Fruit fly (Drosophila melanogaster): ENCODE results near the gene Lectin-galC1.

DNA sequence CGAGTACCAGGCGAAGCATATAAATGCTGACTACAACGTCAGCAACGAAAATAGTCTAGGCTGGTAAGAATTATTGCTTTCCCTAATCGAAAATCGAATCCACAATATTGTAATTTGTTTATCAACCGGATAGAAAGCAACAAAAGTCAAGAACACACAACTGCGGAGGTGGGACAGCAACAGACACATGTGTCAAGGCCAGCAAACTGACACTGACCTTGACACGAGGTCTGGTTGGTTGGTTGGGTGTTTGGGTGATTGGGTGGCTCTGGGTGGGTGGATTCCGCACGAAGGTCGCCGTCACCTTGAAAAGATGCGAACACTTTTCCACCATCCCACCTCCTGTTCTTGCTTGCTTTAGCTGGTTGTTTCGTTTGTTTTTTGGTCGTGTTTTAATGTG, 14.6 kb upstream of the Lectin-galC1 start:
- TF ChIP-seq esn (GFP tag; optimal IDR thresholded peaks at IDR 0.05) (no peak), Eip75B (GFP tag; optimal IDR thresholded peaks at IDR 0.05) (no peak), Ets21C (GFP tag; optimal IDR thresholded peaks at IDR 0.05) (no peak), vri (GFP tag; optimal IDR thresholded peaks at IDR 0.05) (no peak), OdsH (GFP tag; optimal IDR thresholded peaks at IDR 0.05) (no peak), Gug (GFP tag; IDR thresholded peaks at IDR 0.05) (no peak)

All from whole organism, prepupa.